Worm (Caenorhabditis elegans) whole organism, mixed stage, embryonic: Measurements from ENCODE around the gene Y46G5A.8.

ENCODE experiments used
- blmp-1 ChIP-seq: fragments of 150-350 bp; optimal IDR thresholded peaks from 2 replicates; lab custom pipeline; 2014; ENCODE audit warnings: missing biosample characterization, missing genetic modification characterization
- elt-1 ChIP-seq: sonication (generic microtip); optimal IDR thresholded peaks from 2 replicates; lab custom pipeline; 2017; ENCODE audit warnings: missing genetic modification characterization, mild to moderate bottlenecking, missing compliant biosample characterization, antibody characterized with exemption, moderate library complexity, borderline replicate concordance; ENCODE audit not compliant: insufficient read depth
- nhr-12 ChIP-seq: fragments of 150-350 bp; optimal IDR thresholded peaks from 2 replicates; lab custom pipeline; 2014; ENCODE audit warnings: missing biosample characterization, missing genetic modification characterization
- nhr-2 ChIP-seq: fragments of 150-350 bp; optimal IDR thresholded peaks from 2 replicates; lab custom pipeline; 2014; ENCODE audit warnings: missing biosample characterization, missing genetic modification characterization
- nhr-28 ChIP-seq: fragments of 150-350 bp; optimal IDR thresholded peaks from 2 replicates; lab custom pipeline; 2014; ENCODE audit warnings: missing biosample characterization, missing genetic modification characterization
- pha-4 ChIP-seq: fragments of 150-350 bp; optimal IDR thresholded peaks from 2 replicates; lab custom pipeline; 2018; ENCODE audit warnings: missing biosample characterization, missing genetic modification reagents, missing genetic modification characterization
- sem-2 ChIP-seq: fragments of 200-800 bp; sonication (Bioruptor generic); optimal IDR thresholded peaks from 2 replicates; lab custom pipeline; 2018; ENCODE audit warnings: mild to moderate bottlenecking, missing genetic modification characterization, missing compliant biosample characterization
- snpc-4 ChIP-seq: fragments of 150-350 bp; optimal IDR thresholded peaks from 2 replicates; lab custom pipeline; 2014; ENCODE audit warnings: missing biosample characterization, missing genetic modification characterization
- unc-62 ChIP-seq: fragments of 150-350 bp; optimal IDR thresholded peaks from 2 replicates; lab custom pipeline; 2014; ENCODE audit warnings: missing biosample characterization, missing genetic modification reagents, missing genetic modification characterization
- zip-8 ChIP-seq: fragments of 150-350 bp; optimal IDR thresholded peaks from 2 replicates; lab custom pipeline; 2014; ENCODE audit warnings: missing biosample characterization, missing genetic modification characterization

- TF ChIP-seq blmp-1 (tag; lab: Kevin White, UChicago) = no peak
- no peak for TF ChIP-seq sem-2 (GFP tag; lab: Kevin White, UChicago)
- TF ChIP-seq zip-8 (tag; lab: Kevin White, UChicago) = no peak
- TF ChIP-seq elt-1 = no peak
- TF ChIP-seq pha-4 (tag; lab: Kevin White, UChicago) = no peak
- TF ChIP-seq nhr-12 (tag; lab: Kevin White, UChicago) = no peak
- TF ChIP-seq snpc-4 (tag; lab: Kevin White, UChicago) = no peak
- TF ChIP-seq unc-62 (GFP tag; lab: Kevin White, UChicago) = no peak
- no peak for TF ChIP-seq nhr-28 (tag; lab: Kevin White, UChicago)
- TF ChIP-seq nhr-2 (tag; lab: Kevin White, UChicago) = no peak
Measured at ce11 chrII:12799927-12800522, 43.9 kb downstream of the Y46G5A.8 start.
